Worm (Caenorhabditis elegans): ENCODE results near the gene C04E6.8.
A peak's percentile ranks its signal among the peaks of the same experiment; 100 is the strongest.

C04E6.8 gene

ce11 chrV:5845669-5846189, 37.9 kb downstream of the C04E6.8 start, which contains the start of gene F26F12.3:
F26F12.3 (minus strand) TSS chrV:5845719.
- TF ChIP-seq tbx-2 (tag; optimal IDR thresholded peaks at IDR 0.05) (peak; percentile 79), efl-1 (optimal IDR thresholded peaks at IDR 0.05) (peak; percentile 24 to 42), efl-1 (GFP tag; optimal IDR thresholded peaks at IDR 0.05 in 1 of 2) (peak; percentile 23 to 93), mef-2 (tag; optimal IDR thresholded peaks at IDR 0.05) (peak; percentile 49), unc-86 (tag; optimal IDR thresholded peaks at IDR 0.05) (peak; percentile 32), ceh-88 (GFP tag; IDR thresholded peaks at IDR 0.05) (no peak; the same call in 1 of the 2 replicates), ama-1 (optimal IDR thresholded peaks at IDR 0.05) (no peak), C16A3.4 (tag; optimal IDR thresholded peaks at IDR 0.05) (peak; percentile 43), zip-4 (GFP tag; optimal IDR thresholded peaks at IDR 0.05) (peak; percentile 3), efl-3 (GFP tag; optimal IDR thresholded peaks at IDR 0.05) (no peak), isw-1 (GFP tag; IDR thresholded peaks at IDR 0.05) (peak; percentile 5; the same call in 1 of the 2 replicates), ces-1 (GFP tag; optimal IDR thresholded peaks at IDR 0.05) (no peak), aha-1 (tag; optimal IDR thresholded peaks at IDR 0.05) (no peak), sup-37 (GFP tag; optimal IDR thresholded peaks at IDR 0.05) (no peak), mab-9 (GFP tag; IDR thresholded peaks at IDR 0.05) (no peak), hlh-4 (tag; optimal IDR thresholded peaks at IDR 0.05) (no peak), jun-1 (tag; optimal IDR thresholded peaks at IDR 0.05) (peak; percentile 59), C34B4.2 (tag; optimal IDR thresholded peaks at IDR 0.05) (no peak), irx-1 (tag; optimal IDR thresholded peaks at IDR 0.05) (peak; percentile 42), blmp-1 (tag; optimal IDR thresholded peaks at IDR 0.05) (peak; percentile 66), pag-3 (tag; optimal IDR thresholded peaks at IDR 0.05; ENCODE audit: borderline replicate concordance, insufficient read depth) (no peak), nhr-76 (tag; optimal IDR thresholded peaks at IDR 0.05) (no peak), ztf-11 (tag; optimal IDR thresholded peaks at IDR 0.05) (no peak), mdl-1 (tag; optimal IDR thresholded peaks at IDR 0.05) (peak in 1 of 2 experiments; percentile 85), snpc-4 (tag; optimal IDR thresholded peaks at IDR 0.05) (no peak), F16B12.6 (tag; optimal IDR thresholded peaks at IDR 0.05) (peak; percentile 5), xbp-1 (tag; optimal IDR thresholded peaks at IDR 0.05) (peak; percentile 46), tlp-1 (tag; optimal IDR thresholded peaks at IDR 0.05) (no peak), ceh-63 (GFP tag; optimal IDR thresholded peaks at IDR 0.05) (no peak), lin-15B (tag; optimal IDR thresholded peaks at IDR 0.05) (no peak), hpl-2 (GFP tag; optimal IDR thresholded peaks at IDR 0.05) (no peak), swsn-7 (tag; optimal IDR thresholded peaks at IDR 0.05) (peak; percentile 71), lin-35 (GFP tag; optimal IDR thresholded peaks at IDR 0.05) (peak; percentile 53 to 59), lin-39 (tag; optimal IDR thresholded peaks at IDR 0.05) (no peak), fkh-8 (tag; optimal IDR thresholded peaks at IDR 0.05) (peak; percentile 76), snu-23 (GFP tag; optimal IDR thresholded peaks at IDR 0.05) (peak; percentile 81), nhr-77 (tag; optimal IDR thresholded peaks at IDR 0.05) (peak; percentile 67), egl-13 (tag; optimal IDR thresholded peaks at IDR 0.05) (peak; percentile 69), nhr-11 (tag; optimal IDR thresholded peaks at IDR 0.05) (no peak), nhr-237 (tag; optimal IDR thresholded peaks at IDR 0.05) (peak; percentile 6), vab-15 (tag; optimal IDR thresholded peaks at IDR 0.05) (no peak), nhr-12 (tag; optimal IDR thresholded peaks at IDR 0.05) (no peak), lsy-2 (tag; optimal IDR thresholded peaks at IDR 0.05) (peak; percentile 58 to 71), nhr-71 (tag; optimal IDR thresholded peaks at IDR 0.05) (peak; percentile 88), rnt-1 (tag; optimal IDR thresholded peaks at IDR 0.05) (peak; percentile 52), lir-3 (tag; optimal IDR thresholded peaks at IDR 0.05; ENCODE audit: poor library complexity) (peak; percentile 44), alr-1 (tag; optimal IDR thresholded peaks at IDR 0.05; ENCODE audit: borderline replicate concordance) (no peak), nhr-84 (tag; optimal IDR thresholded peaks at IDR 0.05) (no peak), hlh-17 (GFP tag; optimal IDR thresholded peaks at IDR 0.05; ENCODE audit: borderline replicate concordance) (no peak), lin-14 (GFP tag; optimal IDR thresholded peaks at IDR 0.05) (peak; percentile 94), nhr-20 (tag; optimal IDR thresholded peaks at IDR 0.05) (peak; percentile 79), mep-1 (tag; optimal IDR thresholded peaks at IDR 0.05) (no peak), nhr-19 (GFP tag; conservative IDR thresholded peaks at IDR 0.05) (peak; percentile 69; the same call in 1 of the 2 replicates)
